Worm (Caenorhabditis elegans): Measurements from ENCODE around the gene scl-18.

scl-18 gene

DNA sequence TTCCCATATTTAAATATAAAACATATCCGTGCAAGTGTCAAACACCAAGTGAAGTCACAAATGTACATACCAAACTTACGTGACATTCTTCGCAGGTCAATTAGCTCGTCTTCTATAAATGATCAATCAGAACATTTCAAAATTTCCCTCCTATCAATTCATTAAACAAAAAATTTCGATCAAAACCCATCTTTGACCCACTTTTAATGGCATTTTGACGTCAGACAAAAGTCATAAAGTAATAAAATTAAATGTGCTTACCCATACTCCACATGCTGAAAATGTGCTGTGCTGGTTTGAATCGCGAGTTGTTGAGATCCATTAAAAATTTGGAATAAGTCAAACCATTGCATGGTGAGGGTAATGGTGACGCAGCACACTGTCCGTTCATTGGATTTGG, 15.5 kb upstream of the scl-18 start:
- TF ChIP-seq ceh-44 (GFP tag; IDR thresholded peaks at IDR 0.05) (no peak), daf-16 (GFP tag; optimal IDR thresholded peaks at IDR 0.05) (no peak), daf-16 (tag; optimal IDR thresholded peaks at IDR 0.05) (peak; percentile 36), nhr-28 (tag; optimal IDR thresholded peaks at IDR 0.05) (peak; percentile 27), dve-1 (tag; optimal IDR thresholded peaks at IDR 0.05; ENCODE audit: insufficient read depth) (peak; percentile 43), dmd-6 (GFP tag; IDR thresholded peaks at IDR 0.05) (peak; percentile 79), hlh-11 (tag; optimal IDR thresholded peaks at IDR 0.05) (peak; percentile 7), lin-15B (tag; optimal IDR thresholded peaks at IDR 0.05) (no peak)

DNA sequence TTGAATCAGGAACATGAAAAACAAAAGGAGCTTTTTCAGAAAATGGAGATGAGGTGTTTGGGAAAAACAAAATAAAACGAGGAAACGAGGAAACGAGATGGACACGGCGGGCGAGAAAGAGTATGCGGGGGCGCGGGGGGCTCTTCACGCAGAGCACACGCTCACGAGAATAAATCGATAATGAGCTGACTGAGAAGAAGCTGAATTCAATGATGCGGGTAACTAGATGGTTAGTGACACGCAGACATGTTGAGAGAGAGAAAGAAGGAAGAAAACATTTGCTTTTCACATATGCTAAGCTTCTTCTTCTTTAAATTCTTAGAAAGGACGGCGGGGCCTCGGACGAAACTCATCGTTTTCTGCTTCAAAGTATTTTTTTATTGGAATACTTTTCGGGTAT, 11.3 kb upstream of the scl-18 start:
- TF ChIP-seq F26F4.8 (GFP tag; conservative IDR thresholded peaks at IDR 0.05), result no peak
- TF ChIP-seq lin-38 (GFP tag; IDR thresholded peaks at IDR 0.05), result no peak
- no peak for TF ChIP-seq zfp-3 (GFP tag; conservative IDR thresholded peaks at IDR 0.05)
- TF ChIP-seq mdl-1 (tag; optimal IDR thresholded peaks at IDR 0.05), result peak in 1 of 2 experiments; percentile 58
- TF ChIP-seq mep-1 (tag; optimal IDR thresholded peaks at IDR 0.05), result peak; percentile 52
- TF ChIP-seq ceh-62 (tag; optimal IDR thresholded peaks at IDR 0.05), result no peak
- peak; percentile 71 for TF ChIP-seq hlh-30 (tag; optimal IDR thresholded peaks at IDR 0.05; ENCODE audit: insufficient read depth)
- no peak for TF ChIP-seq nhr-48 (tag; optimal IDR thresholded peaks at IDR 0.05)
- 0 out of 2 replicates have a peak, but pooled peaks have one; percentile 49 for TF ChIP-seq ceh-20 (GFP tag; IDR thresholded peaks at IDR 0.05)
- peak; percentile 48 for TF ChIP-seq F37D6.2 (tag; optimal IDR thresholded peaks at IDR 0.05)
- TF ChIP-seq dmd-6 (GFP tag; IDR thresholded peaks at IDR 0.05), result peak; percentile 14; the same call in 1 of the 2 replicates
- TF ChIP-seq fkh-10 (GFP tag; optimal IDR thresholded peaks at IDR 0.05), result peak; percentile 88
- TF ChIP-seq ctbp-1 (GFP tag; IDR thresholded peaks at IDR 0.05), result peak; percentile 79
- no peak for TF ChIP-seq D1046.2 (GFP tag; IDR thresholded peaks at IDR 0.05)
- TF ChIP-seq lsy-2 (tag; optimal IDR thresholded peaks at IDR 0.05), result peak; percentile 21 to 43
- peak; percentile 7 for TF ChIP-seq hlh-11 (tag; optimal IDR thresholded peaks at IDR 0.05)
- peak in 1 of 2 experiments; percentile 41 for TF ChIP-seq hif-1 (tag; optimal IDR thresholded peaks at IDR 0.05)
- TF ChIP-seq lin-1 (GFP tag; IDR thresholded peaks at IDR 0.05), result no peak
- peak; percentile 60 for TF ChIP-seq ceh-28 (tag; optimal IDR thresholded peaks at IDR 0.05)
- peak; percentile 50 for TF ChIP-seq hmg-1.1 (GFP tag; IDR thresholded peaks at IDR 0.05)
- TF ChIP-seq mxl-2 (GFP tag; conservative IDR thresholded peaks at IDR 0.05), result no peak
- TF ChIP-seq rbr-2 (tag; optimal IDR thresholded peaks at IDR 0.05), result peak; percentile 73
- peak; percentile 74 for TF ChIP-seq aha-1 (tag)
- TF ChIP-seq nhr-11 (tag; optimal IDR thresholded peaks at IDR 0.05), result peak; percentile 20
- TF ChIP-seq sdz-12 (GFP tag; optimal IDR thresholded peaks at IDR 0.05), result no peak
- TF ChIP-seq tag-97 (GFP tag; IDR thresholded peaks at IDR 0.05), result no peak

DNA sequence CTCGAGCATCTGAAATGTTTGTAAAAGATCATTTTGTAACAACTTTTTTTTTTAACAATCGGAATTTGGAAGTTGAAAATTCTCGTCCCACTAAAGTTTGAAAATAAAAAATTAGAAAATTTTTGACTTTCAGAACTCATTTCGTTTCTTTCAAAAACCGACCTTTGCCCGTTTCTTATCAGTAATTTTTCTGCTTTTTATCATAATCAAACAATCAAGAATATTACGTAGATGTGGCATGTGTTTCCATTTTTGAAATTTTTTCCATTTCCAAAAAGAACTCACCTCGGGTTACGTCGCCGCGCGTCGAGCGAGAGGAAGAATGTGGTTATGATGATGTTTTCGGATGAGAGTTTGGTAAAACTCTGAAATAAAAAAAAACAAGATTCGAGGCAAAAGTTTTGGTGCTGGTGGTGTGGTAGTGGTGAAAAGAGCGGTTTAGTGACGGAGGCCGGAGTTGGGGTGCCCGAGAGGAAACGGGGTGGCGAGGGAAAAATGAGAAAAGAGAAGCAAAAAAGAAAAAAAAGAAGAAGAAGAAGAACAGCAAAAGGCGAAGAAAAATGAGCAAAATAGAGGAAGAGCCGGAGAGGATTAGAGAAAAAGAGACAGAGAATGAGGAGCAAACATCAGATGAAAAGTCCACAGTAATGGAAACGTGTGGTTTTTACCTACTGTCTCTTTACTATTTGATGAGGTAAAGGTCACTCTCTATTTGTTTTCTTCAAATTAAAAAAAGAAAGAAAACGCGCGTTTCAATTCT, 6.7 kb upstream of the scl-18 start, which contains the start of gene T12A7.2:
T12A7.2 (minus strand) TSS at position 412 of the 760 bp plus-strand sequence.
- TF ChIP-seq egl-43 (GFP tag; IDR thresholded peaks at IDR 0.05), result no peak
- no peak for TF ChIP-seq egl-27 (tag; optimal IDR thresholded peaks at IDR 0.05)
- TF ChIP-seq dmd-6 (GFP tag; IDR thresholded peaks at IDR 0.05), result peak; percentile 19; the same call in 1 of the 2 replicates
- peak; percentile 1 for TF ChIP-seq hlh-11 (tag; optimal IDR thresholded peaks at IDR 0.05)
- no peak for TF ChIP-seq attf-4 (tag; optimal IDR thresholded peaks at IDR 0.05)
- peak; percentile 52 for TF ChIP-seq set-16 (GFP tag; IDR thresholded peaks at IDR 0.05)
- TF ChIP-seq snpc-4 (tag; optimal IDR thresholded peaks at IDR 0.05), result no peak
- peak; percentile 38; the same call in 1 of the 2 replicates for TF ChIP-seq pha-4 (GFP tag; IDR thresholded peaks at IDR 0.05)
- peak; percentile 32 for TF ChIP-seq pha-4 (tag; optimal IDR thresholded peaks at IDR 0.05)
- no peak for TF ChIP-seq saeg-2 (GFP tag; IDR thresholded peaks at IDR 0.05)
- TF ChIP-seq hmg-1.1 (GFP tag; IDR thresholded peaks at IDR 0.05), result peak; percentile 38; the same call in 1 of the 2 replicates
- no peak for TF ChIP-seq F26F4.8 (GFP tag; conservative IDR thresholded peaks at IDR 0.05)
- no peak for TF ChIP-seq zfp-3 (GFP tag; conservative IDR thresholded peaks at IDR 0.05)
- TF ChIP-seq lir-3 (tag; optimal IDR thresholded peaks at IDR 0.05), result no peak
- no peak for TF ChIP-seq skn-1 (tag; optimal IDR thresholded peaks at IDR 0.05)
- no peak for TF ChIP-seq ztf-11 (tag; optimal IDR thresholded peaks at IDR 0.05)
- TF ChIP-seq dve-1 (tag; optimal IDR thresholded peaks at IDR 0.05; ENCODE audit: insufficient read depth), result peak; percentile 24
- no peak for TF ChIP-seq tra-1 (GFP tag; IDR thresholded peaks at IDR 0.05)
- no peak for TF ChIP-seq dmd-8 (GFP tag; IDR thresholded peaks at IDR 0.05)
- TF ChIP-seq lin-38 (GFP tag; IDR thresholded peaks at IDR 0.05), result no peak
- no peak for TF ChIP-seq lsy-2 (tag; optimal IDR thresholded peaks at IDR 0.05)

All from whole organism, L4 larva.